Worm (Caenorhabditis elegans) whole organism, early embryonic: ENCODE results near the gene dkf-2.

ENCODE experiments used
- aly-1 ChIP-seq: sonication (generic microtip); optimal IDR thresholded peaks from 2 replicates; lab custom pipeline; 2016; ENCODE audit warnings: missing genetic modification characterization, missing compliant biosample characterization
- ama-1 ChIP-seq: fragments of 150-350 bp; optimal IDR thresholded peaks from 2 replicates; lab custom pipeline; 2014
- ceh-36 ChIP-seq: sonication (generic microtip); optimal IDR thresholded peaks from 2 replicates; lab custom pipeline; 2016; ENCODE audit warnings: missing genetic modification characterization, inconsistent platforms, missing compliant biosample characterization
- flt-1 ChIP-seq: fragments of 200-800 bp; sonication (Bioruptor generic); IDR thresholded peaks from 2 replicates; pipeline ENCODE4 v1.3.6; 2022; ENCODE audit warnings: missing genetic modification characterization, missing compliant biosample characterization
- hmg-4 ChIP-seq: fragments of 200-800 bp; sonication (Bioruptor generic); optimal IDR thresholded peaks from 2 replicates; lab custom pipeline; 2018; ENCODE audit warnings: mild to moderate bottlenecking, missing genetic modification characterization, missing compliant biosample characterization

DNA sequence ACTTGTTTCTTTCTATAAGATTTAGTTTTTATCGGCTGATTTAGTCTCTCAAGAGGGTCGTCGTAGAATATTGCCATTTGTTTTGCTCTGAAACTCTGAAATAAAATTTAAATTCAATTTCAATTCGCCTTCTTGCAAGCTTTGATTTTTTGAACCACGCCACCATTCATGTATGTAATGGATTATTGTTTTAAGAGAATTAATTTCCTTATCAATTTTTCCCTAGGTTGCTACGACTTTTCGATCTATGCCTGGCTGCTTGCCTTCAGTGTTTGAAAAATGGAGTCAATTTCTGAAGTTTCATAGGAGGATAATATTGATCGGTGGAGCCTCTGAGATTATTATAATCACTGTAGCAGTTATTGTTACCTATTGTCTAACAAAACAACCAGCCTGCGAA is 11.9 kb upstream of the dkf-2 start, which contains the start of the genes clec-38 and clec-34:
- TF ChIP-seq ama-1, result no peak
- TF ChIP-seq aly-1, result no peak
- TF ChIP-seq hmg-4 (GFP tag; lab: Kevin White, UChicago), result no peak
- no peak for TF ChIP-seq flt-1 (GFP tag; lab: Robert Waterston, UW)
- TF ChIP-seq ceh-36 (tag; lab: Kevin White, UChicago), result no peak
